Fruit fly (Drosophila melanogaster) whole organism, embryonic: ENCODE data around the gene Or19a.

Source experiments
- Ada2b ChIP-seq: fragments of 200-800 bp; sonication (Bioruptor generic); IDR thresholded peaks from 2 replicates; pipeline ENCODE4 v1.3.6; 2022; ENCODE audit warnings: missing biosample characterization, missing genetic modification characterization
- Antp ChIP-seq: fragments of 200-800 bp; sonication (Bioruptor generic); optimal IDR thresholded peaks from 3 replicates; lab custom pipeline; 2016; ENCODE audit warnings: missing biosample characterization, missing genetic modification characterization
- Asciz ChIP-seq: fragments of 200-800 bp; sonication (Bioruptor generic); optimal IDR thresholded peaks from 2 replicates; lab custom pipeline; 2017; ENCODE audit warnings: missing biosample characterization, mild to moderate bottlenecking, missing genetic modification characterization, missing genetic modification reagents
- BEAF-32 ChIP-seq: fragments of 200-800 bp; sonication (Bioruptor generic); optimal IDR thresholded peaks from 3 replicates; lab custom pipeline; 2017; ENCODE audit warnings: missing biosample characterization, missing genetic modification characterization, mild to moderate bottlenecking, moderate library complexity, missing genetic modification reagents
- Bdp1 ChIP-seq: fragments of 200-800 bp; sonication (Bioruptor generic); optimal IDR thresholded peaks from 3 replicates; lab custom pipeline; 2016; ENCODE audit warnings: missing biosample characterization, missing genetic modification characterization
- CG11085 ChIP-seq: fragments of 200-800 bp; sonication (Bioruptor generic); IDR thresholded peaks from 2 replicates; pipeline ENCODE4 v1.3.6; 2022; ENCODE audit warnings: missing biosample characterization, missing genetic modification characterization
- CG13287 ChIP-seq: fragments of 200-800 bp; sonication (Bioruptor generic); IDR thresholded peaks from 2 replicates; pipeline ENCODE4 v1.3.6; 2022; ENCODE audit warnings: missing biosample characterization, missing genetic modification characterization; ENCODE audit not compliant: partially characterized antibody
- CG14667 ChIP-seq: fragments of 200-800 bp; sonication (Bioruptor generic); IDR thresholded peaks from 2 replicates; pipeline ENCODE4 v1.3.6; 2022; ENCODE audit warnings: missing biosample characterization, missing genetic modification characterization
- CG17186 ChIP-seq: fragments of 200-800 bp; sonication (Bioruptor generic); optimal IDR thresholded peaks from 3 replicates; lab custom pipeline; 2017; ENCODE audit warnings: missing biosample characterization, missing genetic modification reagents, missing genetic modification characterization
- CG17802 ChIP-seq: fragments of 200-800 bp; sonication (Bioruptor generic); optimal IDR thresholded peaks from 2 replicates; lab custom pipeline; 2018; ENCODE audit warnings: missing biosample characterization, mild to moderate bottlenecking, missing genetic modification characterization, moderate library complexity
- CG18619 ChIP-seq: fragments of 200-800 bp; sonication (Bioruptor generic); optimal IDR thresholded peaks from 3 replicates; lab custom pipeline; 2017; ENCODE audit warnings: missing biosample characterization, mild to moderate bottlenecking, missing genetic modification characterization
- CG2712 ChIP-seq: fragments of 200-800 bp; optimal IDR thresholded peaks from 3 replicates; lab custom pipeline; 2019; ENCODE audit warnings: missing biosample characterization, mild to moderate bottlenecking, missing genetic modification characterization, moderate library complexity
- CG34224 ChIP-seq: fragments of 200-800 bp; sonication (Bioruptor generic); IDR thresholded peaks from 3 replicates; pipeline ENCODE4 v1.3.6; 2022; ENCODE audit warnings: missing biosample characterization, missing genetic modification characterization; ENCODE audit not compliant: partially characterized antibody
- CG7357 ChIP-seq: fragments of 200-800 bp; sonication (Bioruptor generic); IDR thresholded peaks from 3 replicates; pipeline ENCODE4 v1.3.6; 2022; ENCODE audit warnings: missing biosample characterization, missing genetic modification characterization
- CG9437 ChIP-seq: fragments of 200-800 bp; sonication (Bioruptor generic); optimal IDR thresholded peaks from 2 replicates; lab custom pipeline; 2018; ENCODE audit warnings: missing biosample characterization, mild to moderate bottlenecking, missing genetic modification characterization
- Dp ChIP-seq: fragments of 200-800 bp; sonication (Bioruptor generic); optimal IDR thresholded peaks from 2 replicates; lab custom pipeline; 2018; ENCODE audit warnings: missing biosample characterization, mild to moderate bottlenecking, missing genetic modification characterization, moderate library complexity
- Dref ChIP-seq: fragments of 200-800 bp; sonication (Bioruptor generic); IDR thresholded peaks from 2 replicates; pipeline ENCODE4 v1.3.6; 2022; ENCODE audit warnings: missing biosample characterization, missing genetic modification characterization
- E2f2 ChIP-seq: fragments of 200-800 bp; sonication (Bioruptor generic); IDR thresholded peaks from 2 replicates; pipeline ENCODE4 v1.3.6; 2022; ENCODE audit warnings: missing biosample characterization, missing genetic modification characterization
- H15 ChIP-seq: fragments of 200-800 bp; sonication (Bioruptor generic); IDR thresholded peaks from 3 replicates; pipeline ENCODE4 v1.3.6; 2022; ENCODE audit warnings: missing biosample characterization, missing genetic modification characterization
- HHEX ChIP-seq: fragments of 200-800 bp; sonication (Bioruptor generic); optimal IDR thresholded peaks from 3 replicates; lab custom pipeline; 2017; ENCODE audit warnings: missing biosample characterization, mild to moderate bottlenecking, missing genetic modification characterization, missing genetic modification reagents
- HLH54F ChIP-seq: fragments of 200-800 bp; sonication (Bioruptor generic); optimal IDR thresholded peaks from 3 replicates; lab custom pipeline; 2016; ENCODE audit warnings: missing biosample characterization, missing genetic modification characterization
- HmgZ ChIP-seq: fragments of 200-800 bp; sonication (Bioruptor generic); optimal IDR thresholded peaks from 2 replicates; lab custom pipeline; 2018; ENCODE audit warnings: missing biosample characterization, mild to moderate bottlenecking, missing genetic modification characterization
- Hmx ChIP-seq: fragments of 200-800 bp; sonication (Bioruptor generic); optimal IDR thresholded peaks from 2 replicates; lab custom pipeline; 2016; ENCODE audit warnings: missing biosample characterization, missing genetic modification characterization
- Lpt ChIP-seq: fragments of >200 bp; optimal IDR thresholded peaks from 2 replicates; lab custom pipeline; 2018; ENCODE audit warnings: missing biosample characterization, missing genetic modification characterization
- Mrtf ChIP-seq: fragments of 200-800 bp; sonication (Bioruptor generic); IDR thresholded peaks from 3 replicates; pipeline ENCODE4 v1.3.6; 2022; ENCODE audit warnings: missing biosample characterization, missing genetic modification characterization
- Opbp ChIP-seq: fragments of 200-800 bp; sonication (Bioruptor generic); IDR thresholded peaks from 3 replicates; pipeline ENCODE4 v1.3.6; 2022; ENCODE audit warnings: missing biosample characterization, missing genetic modification characterization; ENCODE audit not compliant: partially characterized antibody
- Ravus ChIP-seq: fragments of 200-800 bp; sonication (Bioruptor generic); IDR thresholded peaks from 2 replicates; pipeline ENCODE4 v1.3.6; 2022; ENCODE audit warnings: missing biosample characterization, missing genetic modification characterization
- Rfx ChIP-seq: fragments of 200-800 bp; sonication (Bioruptor generic); IDR thresholded peaks from 2 replicates; pipeline ENCODE4 v1.3.6; 2022; ENCODE audit warnings: missing biosample characterization, missing genetic modification characterization
- Sin3A ChIP-seq: fragments of >200 bp; optimal IDR thresholded peaks from 2 replicates; lab custom pipeline; 2018
- ato ChIP-seq: fragments of 200-800 bp; sonication (Bioruptor generic); IDR thresholded peaks from 2 replicates; pipeline ENCODE4 v1.3.6; 2022; ENCODE audit warnings: missing biosample characterization, missing genetic modification characterization; ENCODE audit not compliant: partially characterized antibody
- bbx ChIP-seq: fragments of 200-800 bp; sonication (Bioruptor generic); IDR thresholded peaks from 2 replicates; pipeline ENCODE4 v1.3.6; 2022; ENCODE audit warnings: missing biosample characterization, missing genetic modification characterization; ENCODE audit not compliant: partially characterized antibody
- cas ChIP-seq: fragments of 200-800 bp; sonication (Bioruptor generic); IDR thresholded peaks from 2 replicates; pipeline ENCODE4 v1.3.6; 2022; ENCODE audit warnings: missing biosample characterization, missing genetic modification characterization
- eyg ChIP-seq: fragments of 200-800 bp; sonication (Bioruptor generic); optimal IDR thresholded peaks from 3 replicates; lab custom pipeline; 2016; ENCODE audit warnings: missing biosample characterization, missing genetic modification characterization
- gem ChIP-seq: fragments of 200-800 bp; sonication (Bioruptor generic); optimal IDR thresholded peaks from 2 replicates; lab custom pipeline; 2019; ENCODE audit warnings: missing biosample characterization, mild to moderate bottlenecking, missing genetic modification characterization, moderate library complexity
- grau ChIP-seq: fragments of 200-800 bp; optimal IDR thresholded peaks from 3 replicates; lab custom pipeline; 2019; ENCODE audit warnings: missing biosample characterization, mild to moderate bottlenecking, missing genetic modification characterization, moderate library complexity
- grn ChIP-seq: fragments of 200-800 bp; sonication (Bioruptor generic); optimal IDR thresholded peaks from 3 replicates; lab custom pipeline; 2017; ENCODE audit warnings: missing biosample characterization, missing genetic modification characterization
- her ChIP-seq: fragments of 200-800 bp; sonication (Bioruptor generic); optimal IDR thresholded peaks from 2 replicates; lab custom pipeline; 2016; ENCODE audit warnings: missing biosample characterization, missing genetic modification characterization
- klu ChIP-seq: fragments of 200-800 bp; sonication (Bioruptor generic); IDR thresholded peaks from 2 replicates; pipeline ENCODE4 v1.3.6; 2022; ENCODE audit warnings: missing biosample characterization, missing genetic modification characterization
- nmo ChIP-seq: fragments of 200-800 bp; sonication (Bioruptor generic); optimal IDR thresholded peaks from 2 replicates; lab custom pipeline; 2018; ENCODE audit warnings: missing biosample characterization, mild to moderate bottlenecking, missing genetic modification characterization, moderate library complexity
- pfk ChIP-seq: fragments of 200-800 bp; sonication (Bioruptor generic); optimal IDR thresholded peaks from 2 replicates; lab custom pipeline; 2018; ENCODE audit warnings: missing biosample characterization, mild to moderate bottlenecking, missing genetic modification characterization, moderate library complexity
- salm ChIP-seq: fragments of 200-800 bp; sonication (Bioruptor generic); optimal IDR thresholded peaks from 2 replicates; lab custom pipeline; 2018; ENCODE audit warnings: missing biosample characterization, mild to moderate bottlenecking, missing genetic modification characterization
- scrt ChIP-seq: fragments of 200-800 bp; sonication (Bioruptor generic); optimal IDR thresholded peaks from 2 replicates; lab custom pipeline; 2018; ENCODE audit warnings: missing biosample characterization, mild to moderate bottlenecking, missing genetic modification characterization, moderate library complexity
- sisA ChIP-seq: fragments of 200-800 bp; sonication (Bioruptor generic); IDR thresholded peaks from 2 replicates; pipeline ENCODE4 v1.3.6; 2022; ENCODE audit warnings: missing biosample characterization, missing genetic modification characterization
- sob ChIP-seq: fragments of 200-800 bp; sonication (Bioruptor generic); IDR thresholded peaks from 2 replicates; pipeline ENCODE4 v1.3.6; 2022; ENCODE audit warnings: missing biosample characterization, missing genetic modification characterization
- ssp ChIP-seq: fragments of 200-800 bp; sonication (Bioruptor generic); IDR thresholded peaks from 2 replicates; pipeline ENCODE4 v1.3.6; 2022; ENCODE audit warnings: missing biosample characterization, missing genetic modification characterization
- stwl ChIP-seq: fragments of 200-800 bp; sonication (Bioruptor generic); optimal IDR thresholded peaks from 3 replicates; lab custom pipeline; 2018; ENCODE audit warnings: missing biosample characterization, mild to moderate bottlenecking, missing genetic modification characterization, moderate library complexity
- vnd ChIP-seq: fragments of 200-800 bp; sonication (Bioruptor generic); IDR thresholded peaks from 3 replicates; pipeline ENCODE4 v1.3.6; 2022; ENCODE audit warnings: missing biosample characterization, missing genetic modification characterization; ENCODE audit not compliant: partially characterized antibody
- zen2 ChIP-seq: fragments of 200-800 bp; sonication (Bioruptor generic); IDR thresholded peaks from 3 replicates; pipeline ENCODE4 v1.3.6; 2022; ENCODE audit warnings: missing biosample characterization, missing genetic modification characterization; ENCODE audit not compliant: partially characterized antibody

Or19a gene

DNA sequence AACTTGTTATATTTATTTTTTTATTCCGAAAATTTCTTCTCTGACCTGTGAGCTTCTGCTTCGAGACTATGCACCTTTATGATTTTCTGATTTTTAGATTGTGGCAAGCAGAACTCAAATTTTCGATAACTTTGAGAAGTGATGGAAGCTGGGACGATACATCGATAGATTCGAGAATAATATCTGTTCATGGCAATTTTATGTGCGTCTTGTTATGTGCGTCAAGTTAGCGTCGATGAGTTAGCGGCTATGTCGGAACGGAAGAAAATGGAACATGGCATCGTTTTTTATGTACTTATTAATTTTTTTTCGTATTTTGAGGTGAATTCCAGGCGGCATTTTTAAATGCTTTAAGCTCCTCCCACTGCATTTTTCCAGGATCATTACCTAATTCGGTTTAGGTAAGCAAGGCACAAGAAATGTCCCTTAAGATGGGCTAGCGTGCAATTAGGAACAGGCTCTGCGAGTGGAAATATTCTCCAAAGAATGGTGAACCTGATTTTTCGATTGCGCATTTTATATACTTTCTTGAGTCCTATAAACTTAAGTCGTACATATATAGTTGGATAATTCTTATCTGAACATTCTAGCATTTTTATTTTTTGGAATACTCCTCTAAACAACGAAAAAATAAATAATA lies 22.9 kb upstream of the Or19a start, which contains the start of gene Phf7 (continued):
- TF ChIP-seq CG18619 (GFP tag; lab: Kevin White, UChicago) (no peak), CG17802 (tag; lab: Kevin White, UChicago) (peak; percentile 49), ssp (peak; percentile 78), CG14667 (GFP tag; lab: Robert Waterston, UW) (peak; percentile 42; the same call in 1 of the 2 replicates), bbx (peak; percentile 77), Ravus (GFP tag; lab: Robert Waterston, UW) (no peak), her (GFP tag; lab: Kevin White, UChicago) (no peak), stwl (peak; percentile 74), pfk (GFP tag; lab: Kevin White, UChicago) (peak; percentile 94), HmgZ (tag; lab: Kevin White, UChicago) (peak; percentile 1), Sin3A (lab: Kevin White, UChicago) (peak; percentile 65), CG2712 (tag; lab: Kevin White, UChicago) (no peak), zen2 (GFP tag; lab: Robert Waterston, UW) (no peak; the same call in 2 of the 3 replicates), CG11085 (no peak), sob (0 out of 2 replicates have a peak, but pooled peaks have one; percentile 10), CG34224 (GFP tag; lab: Robert Waterston, UW) (peak; percentile 47; the same call in 1 of the 3 replicates), H15 (GFP tag; lab: Robert Waterston, UW) (no peak), nmo (GFP tag; lab: Kevin White, UChicago) (peak; percentile 34)
- TF ChIP-seq, all 482 proteins: peak for 80

- TF ChIP-seq Dref (GFP tag; lab: Robert Waterston, UW): peak; percentile 71
- TF ChIP-seq salm (tag; lab: Kevin White, UChicago): no peak
- peak; percentile 34; the same call in 1 of the 2 replicates for TF ChIP-seq CG13287 (GFP tag; lab: Robert Waterston, UW)
- no peak for TF ChIP-seq H15 (GFP tag; lab: Robert Waterston, UW)
- no peak for TF ChIP-seq Mrtf (GFP tag; lab: Robert Waterston, UW)
- no peak for TF ChIP-seq Lpt (GFP tag; lab: Kevin White, UChicago)
- 0 out of 2 replicates have a peak, but pooled peaks have one; percentile 12 for TF ChIP-seq Rfx
- TF ChIP-seq Ravus (GFP tag; lab: Robert Waterston, UW): no peak
- no peak for TF ChIP-seq Sin3A (lab: Kevin White, UChicago)
- peak; percentile 27 for TF ChIP-seq gem (tag; lab: Kevin White, UChicago)
- no peak for TF ChIP-seq CG17802 (tag; lab: Kevin White, UChicago)
- TF ChIP-seq Bdp1: no peak
- TF ChIP-seq CG7357 (GFP tag; lab: Robert Waterston, UW): no peak
- no peak for TF ChIP-seq grau (tag; lab: Kevin White, UChicago)
- TF ChIP-seq ato (GFP tag; lab: Robert Waterston, UW): no peak
- TF ChIP-seq HLH54F: no peak
- peak; percentile 20; the same call in 1 of the 2 replicates for TF ChIP-seq sisA (GFP tag; lab: Robert Waterston, UW)
- TF ChIP-seq vnd: no peak
- no peak for TF ChIP-seq cas (GFP tag; lab: Robert Waterston, UW)
- no peak for TF ChIP-seq HHEX (GFP tag; lab: Kevin White, UChicago)
- TF ChIP-seq Hmx (GFP tag; lab: Kevin White, UChicago): no peak
- TF ChIP-seq CG17186: peak; percentile 32
- peak; percentile 87 for TF ChIP-seq E2f2
- TF ChIP-seq eyg (GFP tag; lab: Kevin White, UChicago): no peak
- TF ChIP-seq Ada2b (GFP tag; lab: Robert Waterston, UW): no peak
- no peak for TF ChIP-seq Asciz (GFP tag; lab: Kevin White, UChicago)
- no peak for TF ChIP-seq grn (GFP tag; lab: Kevin White, UChicago)
- TF ChIP-seq Antp (GFP tag; lab: Kevin White, UChicago): no peak
- no peak for TF ChIP-seq klu (GFP tag; lab: Robert Waterston, UW)
- 0 out of 3 replicates have a peak, but pooled peaks have one; percentile 18 for TF ChIP-seq Opbp (GFP tag; lab: Robert Waterston, UW)
- TF ChIP-seq scrt (GFP tag; lab: Kevin White, UChicago): no peak
- no peak for TF ChIP-seq CG9437 (GFP tag; lab: Kevin White, UChicago)
- peak; percentile 80 for TF ChIP-seq Dp
- peak; percentile 44 for TF ChIP-seq BEAF-32 (GFP tag; lab: Kevin White, UChicago)
Observed at dm6 chrX:20162586-20162985, 19.6 kb upstream of the Or19a start.
